Worm (Caenorhabditis elegans) whole organism, late embryonic: ENCODE results near the gene pqn-32.
A peak's percentile ranks its signal among the peaks of the same experiment; 100 is the strongest.

Source experiments
- C08G9.2 ChIP-seq: sonication (generic microtip); optimal IDR thresholded peaks from 2 replicates; lab custom pipeline; 2016; ENCODE audit warnings: mild to moderate bottlenecking, missing genetic modification characterization, moderate library complexity, missing compliant biosample characterization
- F13H6.1 ChIP-seq: sonication (generic microtip); optimal IDR thresholded peaks from 2 replicates; lab custom pipeline; 2016; ENCODE audit warnings: missing genetic modification characterization, missing compliant biosample characterization
- Y22D7AL.16 ChIP-seq: sonication (generic microtip); optimal IDR thresholded peaks from 2 replicates; lab custom pipeline; 2016; ENCODE audit warnings: missing genetic modification characterization, missing compliant biosample characterization
- ama-1 ChIP-seq: fragments of 150-350 bp; optimal IDR thresholded peaks from 2 replicates; lab custom pipeline; 2014
- ceh-18 ChIP-seq: sonication (generic microtip); optimal IDR thresholded peaks from 2 replicates; lab custom pipeline; 2016; ENCODE audit warnings: missing genetic modification characterization, missing compliant biosample characterization
- ceh-22 ChIP-seq: sonication (generic microtip); optimal IDR thresholded peaks from 2 replicates; lab custom pipeline; 2017; ENCODE audit warnings: missing biosample characterization, missing genetic modification characterization
- ceh-24 ChIP-seq: sonication (generic microtip); optimal IDR thresholded peaks from 2 replicates; lab custom pipeline; 2016; ENCODE audit warnings: mild to moderate bottlenecking, missing genetic modification characterization, missing compliant biosample characterization
- ceh-30 ChIP-seq: fragments of 150-350 bp; optimal IDR thresholded peaks from 2 replicates; lab custom pipeline; 2014; ENCODE audit warnings: missing biosample characterization, missing genetic modification characterization
- ceh-31 ChIP-seq: sonication (generic microtip); optimal IDR thresholded peaks from 2 replicates; lab custom pipeline; 2016; ENCODE audit warnings: missing genetic modification characterization, missing compliant biosample characterization
- ceh-6 ChIP-seq: fragments of 200-800 bp; sonication (Bioruptor generic); optimal IDR thresholded peaks from 2 replicates; lab custom pipeline; 2018; ENCODE audit warnings: mild to moderate bottlenecking, missing genetic modification characterization, missing compliant biosample characterization
- che-1 ChIP-seq: sonication (generic microtip); optimal IDR thresholded peaks from 2 replicates; lab custom pipeline; 2016; ENCODE audit warnings: mild to moderate bottlenecking, missing genetic modification characterization, missing compliant biosample characterization
- elt-2 ChIP-seq: sonication (generic microtip); optimal IDR thresholded peaks from 2 replicates; lab custom pipeline; 2016; ENCODE audit warnings: missing genetic modification reagents, missing genetic modification characterization, missing compliant biosample characterization
- elt-4 ChIP-seq: sonication (generic microtip); optimal IDR thresholded peaks from 2 replicates; lab custom pipeline; 2016; ENCODE audit warnings: missing genetic modification characterization, missing compliant biosample characterization
- ets-4 ChIP-seq: sonication (generic microtip); optimal IDR thresholded peaks from 2 replicates; lab custom pipeline; 2016; ENCODE audit warnings: missing genetic modification characterization, missing compliant biosample characterization
- fkh-6 ChIP-seq: sonication (generic microtip); optimal IDR thresholded peaks from 2 replicates; lab custom pipeline; 2016; ENCODE audit warnings: missing genetic modification characterization, missing compliant biosample characterization
- hlh-13 ChIP-seq: fragments of 200-800 bp; sonication (Bioruptor generic); optimal IDR thresholded peaks from 2 replicates; lab custom pipeline; 2018; ENCODE audit warnings: mild to moderate bottlenecking, missing genetic modification characterization, missing compliant biosample characterization
- hlh-15 ChIP-seq: sonication (generic microtip); optimal IDR thresholded peaks from 2 replicates; lab custom pipeline; 2016; ENCODE audit warnings: missing genetic modification characterization, missing compliant biosample characterization
- hlh-30 ChIP-seq: sonication (generic microtip); optimal IDR thresholded peaks from 2 replicates; lab custom pipeline; 2017; ENCODE audit warnings: antibody characterized with exemption, missing genetic modification characterization, missing compliant biosample characterization; ENCODE audit not compliant: insufficient read depth
- hlh-6 ChIP-seq: sonication (generic microtip); optimal IDR thresholded peaks from 2 replicates; lab custom pipeline; 2016; ENCODE audit warnings: missing genotype, missing genetic modification characterization, missing compliant biosample characterization
- lim-6 ChIP-seq: sonication (generic microtip); optimal IDR thresholded peaks from 2 replicates; lab custom pipeline; 2016; ENCODE audit warnings: missing genetic modification characterization, missing compliant biosample characterization
- madf-2 ChIP-seq: sonication (generic microtip); optimal IDR thresholded peaks from 2 replicates; lab custom pipeline; 2017; ENCODE audit warnings: missing genetic modification characterization, missing compliant biosample characterization
- mec-3 ChIP-seq: sonication (generic microtip); optimal IDR thresholded peaks from 2 replicates; lab custom pipeline; 2016; ENCODE audit warnings: borderline replicate concordance, missing genetic modification characterization, missing compliant biosample characterization
- nfya-1 ChIP-seq: sonication (generic microtip); optimal IDR thresholded peaks from 2 replicates; lab custom pipeline; 2017; ENCODE audit warnings: missing genetic modification characterization, mild to moderate bottlenecking, missing compliant biosample characterization, antibody characterized with exemption, moderate library complexity
- nhr-11 ChIP-seq: fragments of 150-350 bp; optimal IDR thresholded peaks from 2 replicates; lab custom pipeline; 2014; ENCODE audit warnings: missing biosample characterization, missing genetic modification characterization
- nhr-232 ChIP-seq: sonication (generic microtip); optimal IDR thresholded peaks from 2 replicates; lab custom pipeline; 2016; ENCODE audit warnings: missing genetic modification characterization, missing compliant biosample characterization
- npax-4 ChIP-seq: sonication (generic microtip); optimal IDR thresholded peaks from 2 replicates; lab custom pipeline; 2016; ENCODE audit warnings: missing genetic modification characterization, missing compliant biosample characterization
- odd-2 ChIP-seq: sonication (generic microtip); optimal IDR thresholded peaks from 2 replicates; lab custom pipeline; 2017; ENCODE audit warnings: antibody characterized with exemption, mild to moderate bottlenecking, missing genetic modification characterization, missing compliant biosample characterization
- pag-3 ChIP-seq: sonication (generic microtip); optimal IDR thresholded peaks from 2 replicates; lab custom pipeline; 2016; ENCODE audit warnings: missing compliant biosample characterization, missing genetic modification characterization, borderline replicate concordance
- pax-1 ChIP-seq: fragments of 150-350 bp; optimal IDR thresholded peaks from 2 replicates; lab custom pipeline; 2014; ENCODE audit warnings: missing biosample characterization, missing genetic modification characterization
- pha-2 ChIP-seq: sonication (generic microtip); optimal IDR thresholded peaks from 2 replicates; lab custom pipeline; 2017; ENCODE audit warnings: mild to moderate bottlenecking, missing genetic modification characterization, missing compliant biosample characterization
- pha-4 ChIP-seq: fragments of 150-350 bp; optimal IDR thresholded peaks from 2 replicates; lab custom pipeline; 2018; ENCODE audit warnings: missing biosample characterization, missing genetic modification reagents, missing genetic modification characterization
- ref-2 ChIP-seq: sonication (generic microtip); optimal IDR thresholded peaks from 2 replicates; lab custom pipeline; 2016; ENCODE audit warnings: missing genetic modification characterization, missing compliant biosample characterization
- rnt-1 ChIP-seq: sonication (generic microtip); optimal IDR thresholded peaks from 2 replicates; lab custom pipeline; 2016; ENCODE audit warnings: missing genetic modification characterization, missing compliant biosample characterization
- syd-9 ChIP-seq: sonication (generic microtip); optimal IDR thresholded peaks from 2 replicates; lab custom pipeline; 2016; ENCODE audit warnings: mild to moderate bottlenecking, missing genetic modification characterization, moderate library complexity, missing compliant biosample characterization
- ttx-3 ChIP-seq: sonication (generic microtip); optimal IDR thresholded peaks from 2 replicates; lab custom pipeline; 2016; ENCODE audit warnings: missing genetic modification reagents, missing genetic modification characterization, missing compliant biosample characterization
- unc-3 ChIP-seq, 2 experiments: fragments of 200-800 bp in 1 of 2; sonication (Bioruptor generic) in 1 of 2; sonication (generic microtip) in 1 of 2; conservative IDR thresholded peaks in 1 of 2; optimal IDR thresholded peaks in 1 of 2; 2 replicates each; pipeline versions ENCODE4 v1.3.6 to Lab custom; 2016 to 2022; ENCODE audit warnings: missing compliant biosample characterization in 2 of 2, missing genetic modification characterization in 2 of 2, missing genetic modification reagents in 1 of 2
- unc-42 ChIP-seq: sonication (generic microtip); optimal IDR thresholded peaks from 2 replicates; lab custom pipeline; 2016; ENCODE audit warnings: missing genotype, missing genetic modification characterization, missing compliant biosample characterization
- unc-55 ChIP-seq: sonication (generic microtip); optimal IDR thresholded peaks from 2 replicates; lab custom pipeline; 2017; ENCODE audit warnings: missing biosample characterization, missing genetic modification reagents, missing genetic modification characterization
- ztf-16 ChIP-seq: sonication (generic microtip); optimal IDR thresholded peaks from 2 replicates; lab custom pipeline; 2017; ENCODE audit warnings: missing genetic modification characterization, missing compliant biosample characterization

Gene pqn-32

DNA sequence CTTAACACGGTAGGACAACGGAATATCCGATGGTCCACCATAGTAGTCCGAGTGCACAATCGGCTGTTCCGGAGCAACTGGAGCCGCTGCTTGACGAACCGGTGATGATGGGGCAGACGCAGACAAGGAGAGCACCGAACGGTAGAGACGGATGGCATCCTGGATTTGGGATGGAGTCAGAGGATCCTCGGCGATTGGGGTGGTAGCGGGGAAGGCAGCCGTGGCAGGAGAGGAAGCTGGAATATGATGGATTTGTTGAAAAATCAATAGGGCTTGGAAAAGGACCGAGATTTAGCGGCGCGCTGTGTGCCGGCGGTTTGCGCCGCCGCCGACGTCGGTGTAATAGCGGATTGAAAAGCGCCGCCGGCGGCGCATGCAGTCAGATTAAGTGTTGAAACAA, 44.6 kb downstream of the pqn-32 start:
- TF ChIP-seq elt-4 (tag; lab: Kevin White, UChicago) (peak; percentile 64), pha-4 (tag; lab: Kevin White, UChicago) (no peak), pax-1 (tag; lab: Kevin White, UChicago) (no peak)

DNA sequence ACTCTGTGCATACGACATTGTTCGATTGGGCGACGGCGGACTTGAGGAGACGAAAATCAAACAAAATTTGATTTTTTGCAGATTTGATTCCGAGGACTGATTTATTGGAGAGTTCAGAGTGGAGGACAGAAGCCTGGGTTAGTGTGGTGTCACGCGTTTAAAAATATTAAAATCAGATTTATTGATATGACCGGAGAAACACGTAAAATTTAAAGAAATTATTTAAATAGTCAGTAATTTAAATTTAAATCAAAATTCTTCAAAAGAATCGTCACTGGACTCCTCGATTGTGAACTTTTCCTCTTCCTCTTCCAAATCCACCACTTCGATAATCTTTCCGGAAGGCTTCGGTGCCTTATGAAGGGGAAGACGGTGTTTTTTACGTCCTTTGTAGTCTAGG, 45.5 kb downstream of the pqn-32 start, which contains the start of gene spe-18:
Gene spe-18 (minus strand): TSS at position 101 of the 400 bp plus-strand sequence.
- TF ChIP-seq unc-42 (tag; lab: Kevin White, UChicago) = no peak
- TF ChIP-seq pax-1 (tag; lab: Kevin White, UChicago) = no peak
- no peak for TF ChIP-seq madf-2 (tag; lab: Kevin White, UChicago)
- no peak for TF ChIP-seq ama-1 (lab: Kevin White, UChicago)
- TF ChIP-seq mec-3 (tag; lab: Kevin White, UChicago) = no peak
- TF ChIP-seq hlh-30 (tag; lab: Kevin White, UChicago) = no peak
- TF ChIP-seq rnt-1 (tag; lab: Kevin White, UChicago) = no peak
- TF ChIP-seq ceh-22 (tag; lab: Kevin White, UChicago) = no peak
- TF ChIP-seq, all 69 proteins: peak for 0

DNA sequence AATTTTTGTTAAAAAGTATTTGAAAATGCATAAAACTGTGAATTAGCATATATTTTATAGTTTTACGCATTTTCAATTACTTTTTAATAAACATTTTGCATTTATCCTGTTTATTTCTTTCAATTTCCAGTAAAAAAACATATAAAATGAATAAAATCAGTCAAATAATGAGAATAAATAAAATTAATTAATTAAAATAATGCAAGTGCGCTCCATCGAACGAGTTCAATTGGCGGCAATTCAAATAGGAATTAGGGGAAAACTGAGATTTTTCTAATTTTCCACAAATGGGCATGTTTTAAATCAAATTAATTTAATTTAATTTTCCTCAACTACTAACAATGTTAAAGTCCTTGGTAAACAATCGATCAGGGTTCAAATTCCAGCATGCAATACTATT, 48.3 kb downstream of the pqn-32 start:
- no peak for TF ChIP-seq ceh-30 (tag; lab: Kevin White, UChicago)
- no peak for TF ChIP-seq ceh-18 (tag; lab: Kevin White, UChicago)
- TF ChIP-seq C08G9.2 = no peak
- no peak for TF ChIP-seq ttx-3 (tag; lab: Kevin White, UChicago)
- TF ChIP-seq unc-42 (tag; lab: Kevin White, UChicago) = no peak
- no peak for TF ChIP-seq che-1 (tag; lab: Kevin White, UChicago)
- no peak for TF ChIP-seq fkh-6
- TF ChIP-seq syd-9 = no peak
- no peak for TF ChIP-seq odd-2
- TF ChIP-seq unc-3 (GFP tag; conservative IDR thresholded peaks at IDR 0.05; lab: Robert Waterston, UW) = no peak
- no peak for TF ChIP-seq unc-3 (tag; optimal IDR thresholded peaks at IDR 0.05; lab: Kevin White, UChicago)
- no peak for TF ChIP-seq nhr-11 (tag; lab: Kevin White, UChicago)
- TF ChIP-seq nhr-232 = no peak
- TF ChIP-seq hlh-6 (tag; lab: Kevin White, UChicago) = no peak
- no peak for TF ChIP-seq F13H6.1 (tag; lab: Kevin White, UChicago)
- TF ChIP-seq ceh-6 (GFP tag; lab: Kevin White, UChicago) = no peak
- no peak for TF ChIP-seq ztf-16 (tag; lab: Kevin White, UChicago)

DNA sequence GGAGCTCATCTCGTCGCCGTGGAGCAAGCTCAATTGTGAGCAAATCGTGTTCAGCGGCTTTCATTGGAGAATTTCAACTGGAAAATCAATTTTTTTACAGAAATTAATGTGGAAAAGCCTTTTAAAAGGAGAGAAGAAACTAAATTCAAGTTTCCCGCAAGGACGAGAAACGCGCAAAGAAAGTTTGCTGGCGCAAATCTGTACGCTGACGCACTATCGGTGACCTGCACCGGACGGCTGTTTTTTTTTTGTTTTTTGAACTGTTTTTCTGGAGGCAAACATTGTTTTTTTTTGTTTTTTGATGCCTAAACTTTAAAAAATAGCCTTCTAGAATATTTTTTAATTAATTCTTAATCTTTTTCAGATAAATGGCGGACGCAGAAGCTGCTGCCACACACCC, 49.2 kb downstream of the pqn-32 start, which contains the start of the genes hpr-17 and F32A11.1:
Gene hpr-17 (minus strand): TSS at position 77 of the 400 bp plus-strand sequence.
Gene F32A11.1 (plus strand): TSS at position 359 of the 400 bp plus-strand sequence.
- TF ChIP-seq pag-3 (tag; lab: Kevin White, UChicago) (no peak), ceh-31 (tag; lab: Kevin White, UChicago) (peak; percentile 13), syd-9 (no peak), pha-2 (tag; lab: Kevin White, UChicago) (no peak), Y22D7AL.16 (no peak), elt-4 (tag; lab: Kevin White, UChicago) (no peak), unc-3 (GFP tag; conservative IDR thresholded peaks at IDR 0.05; lab: Robert Waterston, UW) (no peak), unc-3 (tag; optimal IDR thresholded peaks at IDR 0.05; lab: Kevin White, UChicago) (no peak), nfya-1 (tag; lab: Kevin White, UChicago) (peak; percentile 66), unc-42 (tag; lab: Kevin White, UChicago) (peak; percentile 40), hlh-15 (no peak), ceh-22 (tag; lab: Kevin White, UChicago) (no peak), ref-2 (tag; lab: Kevin White, UChicago) (peak; percentile 40), ets-4 (no peak), ceh-24 (no peak), npax-4 (tag; lab: Kevin White, UChicago) (no peak), ceh-18 (tag; lab: Kevin White, UChicago) (peak; percentile 26), lim-6 (tag; lab: Kevin White, UChicago) (no peak), odd-2 (no peak), hlh-13 (no peak), elt-2 (tag; lab: Kevin White, UChicago) (peak; percentile 18), unc-55 (GFP tag; lab: Kevin White, UChicago) (peak; percentile 19)
